Worm (Caenorhabditis elegans): ENCODE measurements around the gene Y77E11A.12.

DNA sequence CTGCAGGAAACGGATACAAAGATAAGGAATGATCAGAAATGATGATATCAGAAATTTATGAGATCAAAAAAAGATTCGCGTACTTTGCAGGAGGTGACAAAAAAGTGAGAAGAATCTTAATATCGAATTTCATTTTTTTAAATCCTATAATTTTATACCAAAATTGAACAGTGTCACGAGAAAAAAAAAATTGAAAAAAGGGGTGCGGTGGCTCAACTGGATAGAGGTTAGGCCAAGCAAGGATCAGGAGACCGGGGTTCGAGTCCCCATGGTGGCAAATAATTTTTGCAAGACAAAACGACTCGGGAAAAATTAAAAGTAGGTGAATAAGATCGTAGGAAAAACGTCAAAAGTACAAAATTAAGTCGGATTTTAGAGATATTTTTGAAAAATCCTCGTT lies 4.5 kb downstream of the Y77E11A.12 start:
- no peak for TF ChIP-seq bed-1 (GFP tag; IDR thresholded peaks at IDR 0.05)
- TF ChIP-seq sea-2 (GFP tag; IDR thresholded peaks at IDR 0.05) = no peak
- no peak for TF ChIP-seq unc-62 (GFP tag; optimal IDR thresholded peaks at IDR 0.05)
- no peak for TF ChIP-seq athp-1 (tag; optimal IDR thresholded peaks at IDR 0.05)
- no peak for TF ChIP-seq ztf-28 (GFP tag; IDR thresholded peaks at IDR 0.05)
- no peak for TF ChIP-seq K12H6.12 (tag; optimal IDR thresholded peaks at IDR 0.05)
- no peak for TF ChIP-seq ama-1 (optimal IDR thresholded peaks at IDR 0.05)
- no peak for TF ChIP-seq ama-1 (GFP tag; optimal IDR thresholded peaks at IDR 0.05)
- no peak for TF ChIP-seq pha-4 (tag; optimal IDR thresholded peaks at IDR 0.05)

All from whole organism, young adult.